Fruit fly (Drosophila melanogaster) whole organism, wandering third instar larva: ENCODE results near the gene PIG-T.
A peak's percentile ranks its signal among the peaks of the same experiment; 100 is the strongest.

ENCODE experiments used
- Abd-B ChIP-seq: fragments of >200 bp; optimal IDR thresholded peaks from 2 replicates; lab custom pipeline; 2017; ENCODE audit warnings: missing biosample characterization, missing genetic modification characterization
- Dif ChIP-seq: fragments of 200-275, 200-300 bp; sonication (Bioruptor generic); optimal IDR thresholded peaks from 2 replicates; lab custom pipeline; 2018; ENCODE audit warnings: missing biosample characterization, missing genetic modification characterization; ENCODE audit not compliant: partially characterized antibody
- GATAd ChIP-seq: sonication (Bioruptor generic); optimal IDR thresholded peaks from 2 replicates; lab custom pipeline; 2016; ENCODE audit warnings: missing biosample characterization, missing genetic modification characterization
- HLH106 ChIP-seq: fragments of 200-800 bp; optimal IDR thresholded peaks from 3 replicates; lab custom pipeline; 2019; ENCODE audit warnings: missing biosample characterization, mild to moderate bottlenecking, missing genetic modification characterization, moderate library complexity
- Hnf4 ChIP-seq: fragments of 200-800 bp; sonication (Bioruptor generic); optimal IDR thresholded peaks from 2 replicates; lab custom pipeline; 2016; ENCODE audit warnings: missing biosample characterization, mild to moderate bottlenecking, missing genetic modification characterization
- Hr83 ChIP-seq: fragments of 200-300 bp; sonication (Bioruptor generic); optimal IDR thresholded peaks from 2 replicates; lab custom pipeline; 2016; ENCODE audit warnings: missing biosample characterization, mild to moderate bottlenecking, missing genetic modification characterization, moderate library complexity; ENCODE audit not compliant: poor library complexity, severe bottlenecking
- Jra ChIP-seq: sonication (Bioruptor generic); optimal IDR thresholded peaks from 2 replicates; lab custom pipeline; 2016; ENCODE audit warnings: missing biosample characterization, missing genetic modification characterization
- Myc ChIP-seq: fragments of >200 bp; optimal IDR thresholded peaks from 2 replicates; lab custom pipeline; 2017
- Rel ChIP-seq, 2 experiments: fragments of 200-800 bp; sonication (Bioruptor generic) in 1 of 2; optimal IDR thresholded peaks; 2 replicates in 1 of 2; 3 replicates in 1 of 2; lab custom pipeline; 2016 to 2019; ENCODE audit warnings: mild to moderate bottlenecking in 2 of 2, missing biosample characterization in 2 of 2, missing genetic modification characterization in 2 of 2, moderate library complexity in 1 of 2
- Vsx2 ChIP-seq: fragments of 200-300, 225-300 bp; sonication (Bioruptor generic); optimal IDR thresholded peaks from 2 replicates; lab custom pipeline; 2018; ENCODE audit warnings: missing biosample characterization, missing genetic modification characterization; ENCODE audit not compliant: partially characterized antibody
- br ChIP-seq: fragments of 200-800 bp; sonication (Bioruptor generic); optimal IDR thresholded peaks from 2 replicates; lab custom pipeline; 2016; ENCODE audit warnings: missing biosample characterization, missing genetic modification characterization
- dl ChIP-seq, 2 experiments: fragments of 175-275, 200-275 bp in 1 of 2; fragments of 200-275 bp in 1 of 2; sonication (Bioruptor generic); optimal IDR thresholded peaks; lab custom pipeline; 2018; ENCODE audit warnings: mild to moderate bottlenecking in 2 of 2, missing biosample characterization in 2 of 2, missing genetic modification characterization in 2 of 2, moderate library complexity in 2 of 2; ENCODE audit not compliant: partially characterized antibody in 2 of 2, insufficient read depth in 1 of 2
- dmrt93B ChIP-seq: fragments of 200-800 bp; sonication (Bioruptor generic); optimal IDR thresholded peaks from 2 replicates; lab custom pipeline; 2018; ENCODE audit warnings: missing biosample characterization, mild to moderate bottlenecking, missing genetic modification characterization
- dsf ChIP-seq: sonication (Bioruptor generic); optimal IDR thresholded peaks from 2 replicates; lab custom pipeline; 2016; ENCODE audit warnings: missing biosample characterization, missing genetic modification characterization, borderline replicate concordance
- ey ChIP-seq: fragments of 200-800 bp; sonication (Bioruptor generic); optimal IDR thresholded peaks from 2 replicates; lab custom pipeline; 2016; ENCODE audit warnings: missing biosample characterization, missing genetic modification characterization
- foxo ChIP-seq, 2 experiments: fragments of 200-800 bp; sonication (Bioruptor generic); optimal IDR thresholded peaks; 2 replicates in 1 of 2; 3 replicates in 1 of 2; lab custom pipeline; 2016 to 2017; ENCODE audit warnings: missing biosample characterization in 2 of 2, missing genetic modification characterization in 2 of 2
- h ChIP-seq: fragments of 200-800 bp; sonication (Bioruptor generic); optimal IDR thresholded peaks from 3 replicates; lab custom pipeline; 2016; ENCODE audit warnings: missing biosample characterization, mild to moderate bottlenecking, missing genetic modification characterization
- jim ChIP-seq: fragments of 175-275, 200-325 bp; sonication (Bioruptor generic); optimal IDR thresholded peaks from 2 replicates; lab custom pipeline; 2016; ENCODE audit warnings: missing biosample characterization, mild to moderate bottlenecking, missing genetic modification characterization
- pan ChIP-seq: fragments of >200 bp; optimal IDR thresholded peaks from 2 replicates; lab custom pipeline; 2017
- sage ChIP-seq: fragments of 200-800 bp; sonication (Bioruptor generic); optimal IDR thresholded peaks from 2 replicates; lab custom pipeline; 2016; ENCODE audit warnings: missing biosample characterization, mild to moderate bottlenecking, missing genetic modification characterization
- sv ChIP-seq: fragments of 200-800 bp; sonication (Bioruptor generic); optimal IDR thresholded peaks from 3 replicates; lab custom pipeline; 2016; ENCODE audit warnings: missing biosample characterization, missing genetic modification characterization
- tai ChIP-seq: sonication (Bioruptor generic); optimal IDR thresholded peaks from 2 replicates; lab custom pipeline; 2016; ENCODE audit warnings: missing biosample characterization, missing genetic modification characterization
- woc ChIP-seq: sonication (Bioruptor generic); optimal IDR thresholded peaks from 2 replicates; lab custom pipeline; 2016; ENCODE audit warnings: missing biosample characterization, mild to moderate bottlenecking, missing genetic modification characterization

Gene PIG-T

dm6 chrX:8398177-8399018, 8.7 kb downstream of the PIG-T start, which contains the start of gene CG10555 (continued):
- TF ChIP-seq HLH106 (tag; lab: Kevin White, UChicago) (peak; percentile 88), Rel (GFP tag; optimal IDR thresholded peaks at IDR 0.05; lab: Kevin White, UChicago) (no peak), Rel (tag; optimal IDR thresholded peaks at IDR 0.05; lab: Kevin White, UChicago) (peak; percentile 25), foxo (GFP tag; optimal IDR thresholded peaks at IDR 0.05; lab: Kevin White, UChicago) (peak; percentile 23 to 79), br (peak; percentile 82), pan (lab: Kevin White, UChicago) (no peak)

dm6 chrX:8396611-8397010, 10.5 kb downstream of the PIG-T start:
- TF ChIP-seq foxo (GFP tag; optimal IDR thresholded peaks at IDR 0.05; lab: Kevin White, UChicago), result no peak
- no peak for TF ChIP-seq tai

dm6 chrX:8385481-8385880, 21.6 kb downstream of the PIG-T start, which contains the start of gene CG1387:
Gene CG1387 (plus strand): TSS chrX:8385781.
- TF ChIP-seq Myc (no peak), GATAd (GFP tag; lab: Kevin White, UChicago) (no peak), sage (GFP tag; lab: Kevin White, UChicago) (no peak), jim (GFP tag; lab: Kevin White, UChicago) (no peak), tai (no peak), Hr83 (no peak), woc (GFP tag; lab: Kevin White, UChicago) (no peak), Hnf4 (GFP tag; lab: Kevin White, UChicago) (no peak), Jra (GFP tag; lab: Kevin White, UChicago) (no peak), dsf (GFP tag; lab: Kevin White, UChicago) (no peak), pan (lab: Kevin White, UChicago) (no peak), dmrt93B (GFP tag; lab: Kevin White, UChicago) (no peak), ey (GFP tag; lab: Kevin White, UChicago) (no peak), sv (GFP tag; lab: Kevin White, UChicago) (no peak), Dif (GFP tag; lab: Kevin White, UChicago) (no peak)
- TF ChIP-seq, all 38 proteins: peak for 0

dm6 chrX:8371729-8372128, 35.3 kb downstream of the PIG-T start:
- TF ChIP-seq sage (GFP tag; lab: Kevin White, UChicago) (no peak), ey (GFP tag; lab: Kevin White, UChicago) (no peak), Abd-B (GFP tag; lab: Kevin White, UChicago) (no peak), Rel (GFP tag; optimal IDR thresholded peaks at IDR 0.05; lab: Kevin White, UChicago) (no peak), Rel (tag; optimal IDR thresholded peaks at IDR 0.05; lab: Kevin White, UChicago) (no peak), Hr83 (no peak), Vsx2 (GFP tag; lab: Kevin White, UChicago) (no peak)
- TF ChIP-seq, all 38 proteins: peak for 0

- TF ChIP-seq h (GFP tag; lab: Kevin White, UChicago), result no peak
- TF ChIP-seq dl (GFP tag; optimal IDR thresholded peaks at IDR 0.05; lab: Kevin White, UChicago; ENCODE audit: insufficient read depth in 1 of 2, partially characterized antibody in 2 of 2), result no peak
- TF ChIP-seq Abd-B (GFP tag; lab: Kevin White, UChicago), result no peak
Measured at dm6 chrX:8367069-8367468, 40.0 kb downstream of the PIG-T start, which contains the start of gene nAChRalpha3. Gene nAChRalpha3 (minus strand): TSS chrX:8367169.

- TF ChIP-seq Jra (GFP tag; lab: Kevin White, UChicago), result no peak
- no peak for TF ChIP-seq Rel (GFP tag; optimal IDR thresholded peaks at IDR 0.05; lab: Kevin White, UChicago)
- TF ChIP-seq Rel (tag; optimal IDR thresholded peaks at IDR 0.05; lab: Kevin White, UChicago), result no peak
- no peak for TF ChIP-seq dl (GFP tag; optimal IDR thresholded peaks at IDR 0.05; lab: Kevin White, UChicago; ENCODE audit: insufficient read depth in 1 of 2, partially characterized antibody in 2 of 2)
Measured at dm6 chrX:8366329-8366728, 40.7 kb downstream of the PIG-T start.
